Fruit fly (Drosophila melanogaster) whole organism, embryonic: ENCODE measurements around the gene Fbw5.

Experiments
- Adf1 ChIP-seq: fragments of 200-800 bp; sonication (Bioruptor generic); IDR thresholded peaks from 2 replicates; pipeline ENCODE4 v1.3.6; 2022; ENCODE audit warnings: missing biosample characterization, missing genetic modification characterization
- Atf-2 ChIP-seq: fragments of 200-800 bp; sonication (Bioruptor generic); optimal IDR thresholded peaks from 2 replicates; lab custom pipeline; 2016; ENCODE audit warnings: missing biosample characterization, missing genetic modification characterization
- Awh ChIP-seq: fragments of 200-800 bp; sonication (Bioruptor generic); IDR thresholded peaks from 2 replicates; pipeline ENCODE4, ENCODE4 v1.3.6; 2022; ENCODE audit warnings: missing biosample characterization, missing genetic modification characterization
- Bgb ChIP-seq: fragments of 200-800 bp; sonication (Bioruptor generic); IDR thresholded peaks from 2 replicates; pipeline ENCODE4 v1.3.6; 2022; ENCODE audit warnings: missing biosample characterization, missing genetic modification characterization; ENCODE audit not compliant: partially characterized antibody
- CG10654 ChIP-seq: fragments of 200-800 bp; sonication (Bioruptor generic); optimal IDR thresholded peaks from 2 replicates; lab custom pipeline; 2016; ENCODE audit warnings: missing biosample characterization, missing genetic modification characterization
- CG11085 ChIP-seq: fragments of 200-800 bp; sonication (Bioruptor generic); IDR thresholded peaks from 2 replicates; pipeline ENCODE4 v1.3.6; 2022; ENCODE audit warnings: missing biosample characterization, missing genetic modification characterization
- CG12219 ChIP-seq: fragments of 200-800 bp; sonication (Bioruptor generic); optimal IDR thresholded peaks from 3 replicates; lab custom pipeline; 2018; ENCODE audit warnings: missing biosample characterization, mild to moderate bottlenecking, missing genetic modification characterization
- CG13424 ChIP-seq: fragments of 200-800 bp; sonication (Bioruptor generic); optimal IDR thresholded peaks from 2 replicates; lab custom pipeline; 2019; ENCODE audit warnings: missing biosample characterization, mild to moderate bottlenecking, missing genetic modification characterization, moderate library complexity
- CG14050 ChIP-seq: fragments of 200-800 bp; sonication (Bioruptor generic); IDR thresholded peaks from 3 replicates; pipeline ENCODE4 v1.3.6; 2022; ENCODE audit warnings: missing biosample characterization, missing genetic modification characterization
- CG14710 ChIP-seq: fragments of 200-800 bp; sonication (Bioruptor generic); optimal IDR thresholded peaks from 3 replicates; lab custom pipeline; 2019; ENCODE audit warnings: missing biosample characterization, mild to moderate bottlenecking, missing genetic modification characterization, moderate library complexity
- CG17912 ChIP-seq: fragments of 200-800 bp; sonication (Bioruptor generic); optimal IDR thresholded peaks from 2 replicates; lab custom pipeline; 2018; ENCODE audit warnings: missing biosample characterization, mild to moderate bottlenecking, missing genetic modification characterization
- CG18619 ChIP-seq: fragments of 200-800 bp; sonication (Bioruptor generic); optimal IDR thresholded peaks from 3 replicates; lab custom pipeline; 2017; ENCODE audit warnings: missing biosample characterization, mild to moderate bottlenecking, missing genetic modification characterization
- CG18764 ChIP-seq: fragments of 200-800 bp; sonication (Bioruptor generic); optimal IDR thresholded peaks from 3 replicates; lab custom pipeline; 2016; ENCODE audit warnings: missing biosample characterization, missing genetic modification characterization
- CG2120 ChIP-seq: fragments of 200-800 bp; sonication (Bioruptor generic); optimal IDR thresholded peaks from 3 replicates; lab custom pipeline; 2016; ENCODE audit warnings: missing biosample characterization, missing genetic modification characterization
- CG32772 ChIP-seq: fragments of 200-800 bp; sonication (Bioruptor generic); IDR thresholded peaks from 2 replicates; pipeline ENCODE4 v1.3.6; 2022; ENCODE audit warnings: missing biosample characterization, missing genetic modification characterization
- CG4360 ChIP-seq: fragments of 200-800 bp; sonication (Bioruptor generic); IDR thresholded peaks from 2 replicates; pipeline ENCODE4 v1.3.6; 2022; ENCODE audit warnings: missing biosample characterization, missing genetic modification characterization
- CG43689 ChIP-seq: fragments of 200-800 bp; sonication (Bioruptor generic); IDR thresholded peaks from 2 replicates; pipeline ENCODE4 v1.3.6; 2022; ENCODE audit warnings: missing biosample characterization, missing genetic modification characterization
- CG4617 ChIP-seq: fragments of 200-800 bp; sonication (Bioruptor generic); optimal IDR thresholded peaks from 3 replicates; lab custom pipeline; 2016; ENCODE audit warnings: missing biosample characterization, missing genetic modification characterization, borderline replicate concordance
- CG4707 ChIP-seq: fragments of 200-800 bp; sonication (Bioruptor generic); optimal IDR thresholded peaks from 2 replicates; lab custom pipeline; 2018; ENCODE audit warnings: missing biosample characterization, mild to moderate bottlenecking, missing genetic modification characterization, moderate library complexity
- CG5953 ChIP-seq: fragments of 200-800 bp; sonication (Bioruptor generic); IDR thresholded peaks from 2 replicates; pipeline ENCODE4 v1.3.6; 2022; ENCODE audit warnings: missing biosample characterization, missing genetic modification characterization
- CG6813 ChIP-seq: fragments of 200-800 bp; sonication (Bioruptor generic); optimal IDR thresholded peaks from 2 replicates; lab custom pipeline; 2017; ENCODE audit warnings: missing biosample characterization, missing genetic modification characterization, mild to moderate bottlenecking, moderate library complexity, missing genetic modification reagents
- CG7357 ChIP-seq: fragments of 200-800 bp; sonication (Bioruptor generic); IDR thresholded peaks from 3 replicates; pipeline ENCODE4 v1.3.6; 2022; ENCODE audit warnings: missing biosample characterization, missing genetic modification characterization
- D19A ChIP-seq: fragments of 200-800 bp; optimal IDR thresholded peaks from 3 replicates; lab custom pipeline; 2019; ENCODE audit warnings: missing biosample characterization, mild to moderate bottlenecking, missing genetic modification characterization, moderate library complexity
- D19B ChIP-seq: fragments of 200-800 bp; sonication (Bioruptor generic); optimal IDR thresholded peaks from 2 replicates; lab custom pipeline; 2017; ENCODE audit warnings: missing biosample characterization, mild to moderate bottlenecking, missing genetic modification characterization
- Dfd ChIP-seq, 2 experiments: fragments of >200 bp; optimal IDR thresholded peaks; 2 replicates each; lab custom pipeline; 2017; ENCODE audit warnings: missing biosample characterization in 2 of 2, missing genetic modification characterization in 2 of 2
- Drgx ChIP-seq: fragments of 200-800 bp; sonication (Bioruptor generic); IDR thresholded peaks from 2 replicates; pipeline ENCODE4 v1.3.6; 2022; ENCODE audit warnings: missing biosample characterization, missing genetic modification characterization
- Gsc ChIP-seq: fragments of 200-800 bp; sonication (Bioruptor generic); IDR thresholded peaks from 2 replicates; pipeline ENCODE4 v1.3.6; 2022; ENCODE audit warnings: missing biosample characterization, missing genetic modification characterization
- Hey ChIP-seq: fragments of 200-800 bp; sonication (Bioruptor generic); optimal IDR thresholded peaks from 3 replicates; lab custom pipeline; 2018; ENCODE audit warnings: missing biosample characterization, mild to moderate bottlenecking, missing genetic modification characterization
- Med ChIP-seq: fragments of 200-800 bp; sonication (Bioruptor generic); peaks from one replicate; lab custom pipeline; 2016; ENCODE audit warnings: missing biosample characterization, missing genetic modification characterization, mild to moderate bottlenecking, inconsistent platforms, moderate library complexity
- NC2α ChIP-seq: fragments of 200-800 bp; sonication (Bioruptor generic); optimal IDR thresholded peaks from 2 replicates; lab custom pipeline; 2016; ENCODE audit warnings: missing biosample characterization, missing genetic modification characterization
- Oli ChIP-seq: fragments of 200-800 bp; sonication (Bioruptor generic); optimal IDR thresholded peaks from 2 replicates; lab custom pipeline; 2018; ENCODE audit warnings: missing biosample characterization, mild to moderate bottlenecking, missing genetic modification characterization, moderate library complexity
- Pdp1 ChIP-seq, 2 experiments: fragments of 200-800 bp; sonication (Bioruptor generic); optimal IDR thresholded peaks; 3 replicates each; lab custom pipeline; 2016; ENCODE audit warnings: missing biosample characterization in 2 of 2, missing genetic modification characterization in 2 of 2, mild to moderate bottlenecking in 1 of 2, moderate library complexity in 1 of 2
- Sin3A ChIP-seq: fragments of >200 bp; optimal IDR thresholded peaks from 2 replicates; lab custom pipeline; 2018
- Six4 ChIP-seq: fragments of 200-800 bp; sonication (Bioruptor generic); optimal IDR thresholded peaks from 2 replicates; lab custom pipeline; 2016; ENCODE audit warnings: missing biosample characterization, missing genetic modification characterization
- Spps ChIP-seq: fragments of 200-800 bp; sonication (Bioruptor generic); optimal IDR thresholded peaks from 2 replicates; lab custom pipeline; 2018; ENCODE audit warnings: missing biosample characterization, mild to moderate bottlenecking, missing genetic modification characterization
- ci ChIP-seq: fragments of 200-800 bp; sonication (Bioruptor generic); IDR thresholded peaks from 3 replicates; pipeline ENCODE4 v1.3.6; 2022; ENCODE audit warnings: missing biosample characterization, missing genetic modification characterization
- crc ChIP-seq: fragments of 200-800 bp; sonication (Bioruptor generic); optimal IDR thresholded peaks from 2 replicates; lab custom pipeline; 2016; ENCODE audit warnings: missing biosample characterization, missing genetic modification characterization
- dpn ChIP-seq, 2 experiments: fragments of 200-800 bp; sonication (Bioruptor generic); optimal IDR thresholded peaks; 3 replicates each; lab custom pipeline; 2016; ENCODE audit warnings: missing biosample characterization in 2 of 2, missing genetic modification characterization in 2 of 2
- gcm2 ChIP-seq: fragments of 200-800 bp; sonication (Bioruptor generic); optimal IDR thresholded peaks from 2 replicates; lab custom pipeline; 2016; ENCODE audit warnings: missing biosample characterization, missing genetic modification characterization
- hkb ChIP-seq, 2 experiments: fragments of 200-800 bp in 1 of 2; fragments of >200 bp in 1 of 2; sonication (Bioruptor generic) in 1 of 2; IDR thresholded peaks in 1 of 2; optimal IDR thresholded peaks in 1 of 2; 2 replicates each; pipeline versions ENCODE4 v1.3.6 to Lab custom; 2017 to 2022; ENCODE audit warnings: missing biosample characterization in 1 of 2, missing genetic modification characterization in 1 of 2
- jigr1 ChIP-seq: fragments of 200-800 bp; sonication (Bioruptor generic); IDR thresholded peaks from 3 replicates; pipeline ENCODE4 v1.3.6; 2022; ENCODE audit warnings: missing biosample characterization, missing genetic modification characterization
- mld ChIP-seq: fragments of 200-800 bp; sonication (Bioruptor generic); IDR thresholded peaks from 3 replicates; pipeline ENCODE4 v1.3.6; 2022; ENCODE audit warnings: missing biosample characterization, missing genetic modification characterization; ENCODE audit not compliant: partially characterized antibody
- onecut ChIP-seq: fragments of 200-800 bp; sonication (Bioruptor generic); IDR thresholded peaks from 2 replicates; pipeline ENCODE4 v1.3.6; 2022; ENCODE audit warnings: missing biosample characterization, missing genetic modification characterization
- otp ChIP-seq: fragments of 200-800 bp; sonication (Bioruptor generic); IDR thresholded peaks from 3 replicates; pipeline ENCODE4, ENCODE4 v1.3.6; 2022; ENCODE audit warnings: missing biosample characterization, missing genetic modification characterization
- psq ChIP-seq: fragments of 200-800 bp; sonication (Bioruptor generic); optimal IDR thresholded peaks from 2 replicates; lab custom pipeline; 2017; ENCODE audit warnings: missing biosample characterization, missing genetic modification characterization
- ranshi ChIP-seq: fragments of 200-800 bp; sonication (Bioruptor generic); IDR thresholded peaks from 2 replicates; pipeline ENCODE4 v1.3.6; 2022; ENCODE audit warnings: missing biosample characterization, missing genetic modification characterization
- salm ChIP-seq: fragments of 200-800 bp; sonication (Bioruptor generic); optimal IDR thresholded peaks from 2 replicates; lab custom pipeline; 2018; ENCODE audit warnings: missing biosample characterization, mild to moderate bottlenecking, missing genetic modification characterization
- sisA ChIP-seq: fragments of 200-800 bp; sonication (Bioruptor generic); IDR thresholded peaks from 2 replicates; pipeline ENCODE4 v1.3.6; 2022; ENCODE audit warnings: missing biosample characterization, missing genetic modification characterization
- wek ChIP-seq: fragments of 200-800 bp; sonication (Bioruptor generic); optimal IDR thresholded peaks from 3 replicates; lab custom pipeline; 2018; ENCODE audit warnings: missing biosample characterization, mild to moderate bottlenecking, missing genetic modification characterization, moderate library complexity
- zen2 ChIP-seq: fragments of 200-800 bp; sonication (Bioruptor generic); IDR thresholded peaks from 3 replicates; pipeline ENCODE4 v1.3.6; 2022; ENCODE audit warnings: missing biosample characterization, missing genetic modification characterization; ENCODE audit not compliant: partially characterized antibody

Fbw5 gene

DNA sequence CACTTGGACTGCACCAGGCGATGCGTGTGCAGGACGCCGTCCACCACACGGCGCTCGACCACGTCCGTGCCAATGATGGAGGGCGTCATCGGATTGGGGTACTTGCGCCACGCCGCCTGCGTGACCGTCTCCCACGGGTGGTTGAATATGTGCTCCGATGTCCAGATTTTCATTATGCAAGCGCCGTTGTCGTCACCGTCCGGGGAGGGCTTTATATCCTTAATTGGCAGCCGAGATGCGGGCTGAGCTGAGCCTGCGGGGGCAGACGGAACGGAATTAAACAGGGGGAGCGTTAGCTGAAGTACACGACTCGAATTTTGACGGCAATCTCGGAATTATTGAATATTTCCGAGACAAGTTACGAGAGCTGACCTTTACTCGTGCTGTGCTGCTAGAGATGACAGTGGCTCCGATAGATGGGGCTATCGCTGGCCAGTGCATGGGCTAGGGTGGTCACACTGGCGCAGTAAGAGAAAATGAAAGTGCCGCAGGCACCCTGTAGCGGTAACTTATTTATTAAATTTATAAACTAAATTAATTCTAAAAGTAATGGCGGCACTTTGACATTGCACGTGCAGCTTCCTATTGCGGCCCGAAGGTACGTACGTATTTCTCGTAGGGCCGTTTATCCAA, 18.1 kb downstream of the Fbw5 start, which contains the start of gene IPIP (continued):
- no peak for TF ChIP-seq CG5953
- TF ChIP-seq CG13424 (tag; lab: Kevin White, UChicago), result peak; percentile 17
- TF ChIP-seq hkb (optimal IDR thresholded peaks at IDR 0.05; lab: Kevin White, UChicago), result no peak
- peak; percentile 34; the same call in 1 of the 2 replicates for TF ChIP-seq hkb (GFP tag; IDR thresholded peaks at IDR 0.05; lab: Robert Waterston, UW)
- no peak for TF ChIP-seq CG10654 (GFP tag; lab: Kevin White, UChicago)
- no peak for TF ChIP-seq NC2α (GFP tag; lab: Kevin White, UChicago)
- TF ChIP-seq crc, result no peak
- TF ChIP-seq Adf1 (GFP tag; lab: Robert Waterston, UW), result peak; percentile 33; the same call in 1 of the 2 replicates
- TF ChIP-seq CG4707 (GFP tag; lab: Kevin White, UChicago), result no peak
- no peak for TF ChIP-seq psq (GFP tag; lab: Kevin White, UChicago)
- TF ChIP-seq CG18619 (GFP tag; lab: Kevin White, UChicago), result peak; percentile 4
- 0 out of 2 replicates have a peak, but pooled peaks have one; percentile 37 for TF ChIP-seq CG11085 (GFP tag; lab: Robert Waterston, UW)
- no peak for TF ChIP-seq CG12219 (GFP tag; lab: Kevin White, UChicago)
- TF ChIP-seq Spps (tag; lab: Kevin White, UChicago), result no peak
- no peak for TF ChIP-seq Oli
- peak; percentile 54; the same call in 1 of the 3 replicates for TF ChIP-seq zen2 (GFP tag; lab: Robert Waterston, UW)
- TF ChIP-seq Pdp1 (GFP tag; optimal IDR thresholded peaks at IDR 0.05; lab: Kevin White, UChicago), result peak in 1 of 2 experiments; percentile 98
- no peak for TF ChIP-seq Dfd (GFP tag; optimal IDR thresholded peaks at IDR 0.05; lab: Kevin White, UChicago)
- TF ChIP-seq CG14710 (tag; lab: Kevin White, UChicago), result peak; percentile 99
- TF ChIP-seq Med, result peak; percentile 91
- TF ChIP-seq D19A (tag; lab: Kevin White, UChicago), result no peak
- TF ChIP-seq onecut, result peak; percentile 69
- no peak for TF ChIP-seq D19B (GFP tag; lab: Kevin White, UChicago)
- TF ChIP-seq CG4617 (GFP tag; lab: Kevin White, UChicago), result peak; percentile 89
- TF ChIP-seq CG2120 (GFP tag; lab: Kevin White, UChicago), result peak; percentile 55
- no peak for TF ChIP-seq Atf-2
- TF ChIP-seq CG14050 (GFP tag; lab: Robert Waterston, UW), result peak; percentile 17; the same call in 1 of the 3 replicates
- 0 out of 2 replicates have a peak, but pooled peaks have one; percentile 4 for TF ChIP-seq sisA (GFP tag; lab: Robert Waterston, UW)
- TF ChIP-seq wek, result no peak
- TF ChIP-seq CG32772 (GFP tag; lab: Robert Waterston, UW), result peak; percentile 23; the same call in 1 of the 2 replicates
- TF ChIP-seq dpn (GFP tag; optimal IDR thresholded peaks at IDR 0.05; lab: Kevin White, UChicago), result peak; percentile 7 to 29
- TF ChIP-seq Drgx (GFP tag; lab: Robert Waterston, UW), result no peak
- TF ChIP-seq CG4360 (GFP tag; lab: Robert Waterston, UW), result no peak
- TF ChIP-seq ranshi, result 0 out of 2 replicates have a peak, but pooled peaks have one; percentile 27
- TF ChIP-seq salm (tag; lab: Kevin White, UChicago), result no peak
- TF ChIP-seq jigr1, result no peak; the same call in 2 of the 3 replicates
- peak; percentile 75 for TF ChIP-seq mld (GFP tag; lab: Robert Waterston, UW)
- peak; percentile 91 for TF ChIP-seq Bgb (GFP tag; lab: Robert Waterston, UW)
- TF ChIP-seq ci (GFP tag; lab: Robert Waterston, UW), result peak; percentile 79
- no peak for TF ChIP-seq Awh (GFP tag; lab: Robert Waterston, UW)
- no peak for TF ChIP-seq Hey (tag; lab: Kevin White, UChicago)
- TF ChIP-seq Six4 (GFP tag; lab: Kevin White, UChicago), result no peak
- no peak for TF ChIP-seq Gsc (GFP tag; lab: Robert Waterston, UW)
- TF ChIP-seq CG6813 (GFP tag; lab: Kevin White, UChicago), result no peak
- peak; percentile 34 for TF ChIP-seq Sin3A (lab: Kevin White, UChicago)
- TF ChIP-seq CG7357 (GFP tag; lab: Robert Waterston, UW), result no peak
- no peak for TF ChIP-seq CG18764 (GFP tag; lab: Kevin White, UChicago)
- no peak for TF ChIP-seq CG17912 (GFP tag; lab: Kevin White, UChicago)
- TF ChIP-seq CG43689 (GFP tag; lab: Robert Waterston, UW), result no peak
- TF ChIP-seq otp, result peak; percentile 34; the same call in 1 of the 3 replicates
- peak; percentile 30 for TF ChIP-seq gcm2 (GFP tag; lab: Kevin White, UChicago)
